Worm (Caenorhabditis elegans) whole organism, late embryonic: Measurements from ENCODE around the gene sfxn-1.1.

ENCODE experiments used
- C08G9.2 ChIP-seq: sonication (generic microtip); optimal IDR thresholded peaks from 2 replicates; lab custom pipeline; 2016; ENCODE audit warnings: mild to moderate bottlenecking, missing genetic modification characterization, moderate library complexity, missing compliant biosample characterization
- K09A11.1 ChIP-seq: sonication (generic microtip); optimal IDR thresholded peaks from 2 replicates; lab custom pipeline; 2017; ENCODE audit warnings: antibody characterized with exemption, mild to moderate bottlenecking, missing genetic modification characterization, missing compliant biosample characterization; ENCODE audit not compliant: insufficient read depth
- ama-1 ChIP-seq: fragments of 150-350 bp; optimal IDR thresholded peaks from 2 replicates; lab custom pipeline; 2014
- gmeb-2 ChIP-seq: sonication (generic microtip); optimal IDR thresholded peaks from 2 replicates; lab custom pipeline; 2016; ENCODE audit warnings: missing genetic modification characterization, inconsistent platforms, missing compliant biosample characterization
- nfya-1 ChIP-seq: sonication (generic microtip); optimal IDR thresholded peaks from 2 replicates; lab custom pipeline; 2017; ENCODE audit warnings: missing genetic modification characterization, mild to moderate bottlenecking, missing compliant biosample characterization, antibody characterized with exemption, moderate library complexity
- nhr-11 ChIP-seq: fragments of 150-350 bp; optimal IDR thresholded peaks from 2 replicates; lab custom pipeline; 2014; ENCODE audit warnings: missing biosample characterization, missing genetic modification characterization
- nhr-232 ChIP-seq: sonication (generic microtip); optimal IDR thresholded peaks from 2 replicates; lab custom pipeline; 2016; ENCODE audit warnings: missing genetic modification characterization, missing compliant biosample characterization
- pag-3 ChIP-seq: sonication (generic microtip); optimal IDR thresholded peaks from 2 replicates; lab custom pipeline; 2016; ENCODE audit warnings: missing compliant biosample characterization, missing genetic modification characterization, borderline replicate concordance
- pha-4 ChIP-seq: fragments of 150-350 bp; optimal IDR thresholded peaks from 2 replicates; lab custom pipeline; 2018; ENCODE audit warnings: missing biosample characterization, missing genetic modification reagents, missing genetic modification characterization
- sox-2 ChIP-seq: fragments of 200-800 bp; sonication (Bioruptor generic); IDR thresholded peaks from 2 replicates; pipeline ENCODE4 v1.3.6; 2022; ENCODE audit warnings: missing genetic modification reagents, missing genetic modification characterization, missing compliant biosample characterization
- unc-42 ChIP-seq: sonication (generic microtip); optimal IDR thresholded peaks from 2 replicates; lab custom pipeline; 2016; ENCODE audit warnings: missing genotype, missing genetic modification characterization, missing compliant biosample characterization
- unc-55 ChIP-seq: sonication (generic microtip); optimal IDR thresholded peaks from 2 replicates; lab custom pipeline; 2017; ENCODE audit warnings: missing biosample characterization, missing genetic modification reagents, missing genetic modification characterization

- TF ChIP-seq ama-1 (lab: Kevin White, UChicago) (no peak), K09A11.1 (tag; lab: Kevin White, UChicago) (no peak), unc-42 (tag; lab: Kevin White, UChicago) (no peak), nfya-1 (no peak), pha-4 (no peak), nhr-232 (tag; lab: Kevin White, UChicago) (no peak), pag-3 (no peak), gmeb-2 (no peak), C08G9.2 (tag; lab: Kevin White, UChicago) (no peak), unc-55 (no peak), sox-2 (GFP tag; lab: Robert Waterston, UW) (no peak), nhr-11 (no peak)
These were observed 36.2 kb downstream of the sfxn-1.1 start for ce11 chrII:9482529-9482928.
